Fruit fly (Drosophila melanogaster): ENCODE results near the gene chp.

chp gene

DNA sequence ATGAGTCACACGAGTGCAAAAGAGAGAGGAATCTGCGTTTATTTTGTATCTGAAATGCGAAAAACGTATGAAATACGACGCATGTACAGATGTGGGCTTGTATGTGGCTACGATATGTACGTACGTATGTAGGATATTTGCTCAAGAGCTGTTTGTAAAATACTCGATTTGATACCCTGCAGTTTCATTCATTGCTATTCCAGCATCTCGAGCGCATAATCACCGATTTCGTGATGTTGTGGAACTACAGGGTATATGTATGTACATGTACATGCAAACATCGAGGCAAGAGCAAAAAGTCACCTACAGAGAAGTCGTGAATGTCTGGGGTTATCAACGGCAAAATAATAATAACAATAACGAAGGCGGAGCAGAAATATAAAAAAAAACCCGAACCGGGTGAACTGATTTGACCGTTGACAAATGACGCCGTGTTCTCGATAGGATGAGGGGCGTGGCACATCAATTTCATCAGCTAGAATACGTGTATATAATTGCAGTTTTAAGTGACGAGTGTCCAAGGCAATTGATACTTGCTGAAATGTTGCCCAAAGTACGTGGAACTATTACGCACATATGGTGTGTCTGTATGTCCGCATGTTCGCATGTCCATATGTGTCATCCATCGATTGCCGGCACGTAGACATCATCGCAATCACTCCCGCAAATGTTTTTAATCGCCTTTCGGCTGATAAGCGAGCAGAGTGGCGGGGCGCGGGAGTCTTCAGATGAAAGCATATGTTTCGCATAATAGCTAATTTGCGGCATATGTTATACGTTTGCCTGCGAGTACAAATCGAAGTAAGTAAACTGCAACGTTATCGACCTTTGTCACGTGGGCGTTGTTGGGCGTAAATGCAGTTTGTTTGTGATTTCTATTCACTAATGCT is 13.7 kb upstream of the chp start:
- TF ChIP-seq gl (tag; optimal IDR thresholded peaks at IDR 0.05) (no peak), CG32121 (GFP tag; IDR thresholded peaks at IDR 0.05) (no peak), CG17806 (tag; optimal IDR thresholded peaks at IDR 0.05) (no peak), CG10348 (GFP tag; IDR thresholded peaks at IDR 0.05) (no peak), rn (GFP tag; IDR thresholded peaks at IDR 0.05) (no peak), EcR (GFP tag; optimal IDR thresholded peaks at IDR 0.05) (peak; percentile 49), Ets98B (GFP tag; IDR thresholded peaks at IDR 0.05) (no peak), CG15710 (tag; optimal IDR thresholded peaks at IDR 0.05) (no peak)

- no peak for TF ChIP-seq CG17806 (tag; optimal IDR thresholded peaks at IDR 0.05)
- TF ChIP-seq CG15710 (tag; optimal IDR thresholded peaks at IDR 0.05): no peak
- TF ChIP-seq Pif1A (GFP tag; optimal IDR thresholded peaks at IDR 0.05): no peak
- TF ChIP-seq Snoo (tag; optimal IDR thresholded peaks at IDR 0.05): no peak
These were observed 12.5 kb upstream of the chp start for dm6 chr3R:31222890-31223569.

dm6 chr3R:31222125-31222889 is 11.8 kb upstream of the chp start:
- no peak for TF ChIP-seq EcR (GFP tag; optimal IDR thresholded peaks at IDR 0.05)
- TF ChIP-seq CG13204 (GFP tag; optimal IDR thresholded peaks at IDR 0.05): no peak
- peak; percentile 54 for TF ChIP-seq CG14655 (GFP tag; optimal IDR thresholded peaks at IDR 0.05)
- no peak for TF ChIP-seq gl (tag; optimal IDR thresholded peaks at IDR 0.05)
- no peak for TF ChIP-seq CG12605 (GFP tag; IDR thresholded peaks at IDR 0.05)
- no peak for TF ChIP-seq fd96Ca (GFP tag; IDR thresholded peaks at IDR 0.05)
- TF ChIP-seq rn (GFP tag; IDR thresholded peaks at IDR 0.05): no peak
- peak; percentile 72 for TF ChIP-seq CG8159 (tag; optimal IDR thresholded peaks at IDR 0.05)
- no peak for TF ChIP-seq Ets98B (GFP tag; IDR thresholded peaks at IDR 0.05)
- peak; percentile 60 for TF ChIP-seq Snoo (tag; optimal IDR thresholded peaks at IDR 0.05)
- no peak for TF ChIP-seq CG10348 (GFP tag; IDR thresholded peaks at IDR 0.05)
- TF ChIP-seq CG32121 (GFP tag; IDR thresholded peaks at IDR 0.05): no peak
- TF ChIP-seq CG15710 (tag; optimal IDR thresholded peaks at IDR 0.05): peak; percentile 62
- TF ChIP-seq CG17806 (tag; optimal IDR thresholded peaks at IDR 0.05): peak; percentile 48
- peak; percentile 67 for TF ChIP-seq CG34367 (tag; optimal IDR thresholded peaks at IDR 0.05)
- TF ChIP-seq D1 (tag; optimal IDR thresholded peaks at IDR 0.05): no peak
- TF ChIP-seq Pif1B (GFP tag; optimal IDR thresholded peaks at IDR 0.05): no peak
- TF ChIP-seq CG9948 (tag; optimal IDR thresholded peaks at IDR 0.05): peak; percentile 56
- no peak for TF ChIP-seq CG4496 (GFP tag; IDR thresholded peaks at IDR 0.05)
- peak; percentile 59 for TF ChIP-seq Pif1A (GFP tag; optimal IDR thresholded peaks at IDR 0.05)
- TF ChIP-seq CG8301 (tag; optimal IDR thresholded peaks at IDR 0.05): peak; percentile 51

DNA sequence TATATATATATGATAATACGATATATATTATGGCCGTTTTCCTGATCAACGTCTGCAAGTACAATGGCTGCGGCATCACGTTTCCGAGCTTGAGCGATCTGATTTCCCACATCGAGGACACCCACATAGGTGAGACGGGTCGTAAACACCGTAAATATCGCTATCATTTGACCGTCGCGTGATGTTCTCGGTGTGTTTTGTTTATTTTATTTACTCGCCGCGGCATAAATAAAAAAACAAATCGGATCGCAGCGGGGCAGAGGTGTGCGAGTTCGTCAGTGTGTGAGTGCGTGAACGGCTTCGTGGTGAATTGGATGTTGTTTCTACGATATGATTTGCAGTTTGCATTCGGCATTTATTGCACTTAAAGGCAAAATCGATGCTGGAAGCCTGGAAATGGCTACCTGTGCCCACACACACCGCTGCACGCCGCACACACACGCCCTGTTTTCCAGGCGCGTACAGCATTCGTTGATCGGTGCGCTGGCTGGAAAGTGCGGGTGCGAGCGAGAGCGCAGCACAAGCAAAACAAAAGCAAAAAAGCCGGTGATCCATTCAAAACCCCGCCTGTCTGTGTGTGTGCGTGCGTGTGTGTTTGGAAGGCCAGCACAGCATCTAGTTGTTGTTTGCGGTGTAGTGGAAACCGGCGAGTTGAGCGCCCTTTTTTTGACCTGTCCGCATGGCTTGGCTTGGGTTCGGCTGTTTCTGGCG is 11.0 kb upstream of the chp start:
- TF ChIP-seq CG13204 (GFP tag; optimal IDR thresholded peaks at IDR 0.05) (peak; percentile 90), gl (tag; optimal IDR thresholded peaks at IDR 0.05) (peak; percentile 90), D1 (tag; optimal IDR thresholded peaks at IDR 0.05) (no peak), CG8159 (tag; optimal IDR thresholded peaks at IDR 0.05) (peak; percentile 58), fd96Ca (GFP tag; IDR thresholded peaks at IDR 0.05) (no peak), Snoo (tag; optimal IDR thresholded peaks at IDR 0.05) (peak; percentile 60), rn (GFP tag; IDR thresholded peaks at IDR 0.05) (no peak), CG34367 (tag; optimal IDR thresholded peaks at IDR 0.05) (peak; percentile 79), CG10348 (GFP tag; IDR thresholded peaks at IDR 0.05) (no peak), Pif1B (GFP tag; optimal IDR thresholded peaks at IDR 0.05) (peak; percentile 71), Pif1A (GFP tag; optimal IDR thresholded peaks at IDR 0.05) (peak; percentile 61), CG8301 (tag; optimal IDR thresholded peaks at IDR 0.05) (peak; percentile 71), CG15710 (tag; optimal IDR thresholded peaks at IDR 0.05) (peak; percentile 72), CG4496 (GFP tag; IDR thresholded peaks at IDR 0.05) (no peak), EcR (GFP tag; optimal IDR thresholded peaks at IDR 0.05) (peak; percentile 88), CG32121 (GFP tag; IDR thresholded peaks at IDR 0.05) (no peak), CG9948 (tag; optimal IDR thresholded peaks at IDR 0.05) (peak; percentile 57), CG17806 (tag; optimal IDR thresholded peaks at IDR 0.05) (peak; percentile 16), Ets98B (GFP tag; IDR thresholded peaks at IDR 0.05) (no peak), CG14655 (GFP tag; optimal IDR thresholded peaks at IDR 0.05) (peak; percentile 85), CG12605 (GFP tag; IDR thresholded peaks at IDR 0.05) (no peak)
